Worm (Caenorhabditis elegans): ENCODE measurements around the gene ttc-37.

ce11 chrV:5172833-5173232 lies 31.4 kb upstream of the ttc-37 start, which contains the start of gene srt-65:
- TF ChIP-seq elt-2 (tag; optimal IDR thresholded peaks at IDR 0.05) (no peak), skn-1 (tag; optimal IDR thresholded peaks at IDR 0.05) (no peak), jun-1 (tag; optimal IDR thresholded peaks at IDR 0.05) (no peak), ztf-11 (tag; optimal IDR thresholded peaks at IDR 0.05) (no peak), nhr-12 (tag; optimal IDR thresholded peaks at IDR 0.05) (no peak), ZK546.5 (tag; optimal IDR thresholded peaks at IDR 0.05) (no peak)
